Fruit fly (Drosophila melanogaster): ENCODE measurements around the gene lft.

Gene lft

DNA sequence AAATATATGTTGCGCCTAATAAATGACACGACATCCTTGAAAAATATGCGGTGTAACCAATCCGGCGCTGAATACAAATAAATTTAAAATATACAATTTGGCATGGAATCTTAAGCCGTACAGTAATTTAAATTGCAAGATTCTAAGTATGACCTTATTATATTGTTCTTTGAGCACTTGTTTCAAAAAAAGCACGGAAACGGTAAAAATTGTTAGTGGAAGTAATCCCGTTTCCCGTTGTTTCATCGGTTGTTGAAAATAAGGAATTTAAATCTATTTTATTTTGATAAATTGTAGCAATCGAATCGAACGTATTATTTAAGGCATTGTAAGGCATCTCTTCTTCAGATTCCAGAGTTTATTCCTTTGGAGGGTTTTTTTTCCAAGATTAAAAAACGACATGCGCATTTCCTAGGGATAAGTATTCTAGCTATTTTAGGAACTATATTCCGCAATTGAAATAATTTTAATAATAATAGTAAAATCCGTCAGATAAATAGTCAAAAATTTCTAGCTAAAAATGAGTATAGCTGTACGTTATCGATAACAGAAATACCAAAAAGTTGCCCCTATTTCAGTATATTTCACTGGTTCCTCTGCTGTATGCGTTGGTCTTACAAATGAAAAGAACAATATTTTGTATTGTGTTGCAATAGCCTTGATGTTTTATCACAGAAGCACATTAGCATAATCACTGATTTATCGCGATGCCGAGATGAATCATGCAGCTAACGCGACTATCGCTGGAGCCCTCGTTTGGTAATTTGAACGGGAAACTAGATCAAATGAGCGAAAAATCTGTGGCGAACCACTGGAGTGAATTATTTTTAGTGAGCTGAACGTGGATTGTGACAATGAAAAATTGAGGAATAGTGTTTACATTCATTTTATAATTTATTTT lies 30.9 kb upstream of the lft start, which contains the start of gene GATAd (continued):
- no peak for TF ChIP-seq CG17385 (GFP tag; optimal IDR thresholded peaks at IDR 0.05)
- no peak for TF ChIP-seq Hand (GFP tag; optimal IDR thresholded peaks at IDR 0.05)
- peak in 1 of 2 experiments; percentile 23 for TF ChIP-seq dpn (GFP tag; optimal IDR thresholded peaks at IDR 0.05)
- TF ChIP-seq CG18476 (GFP tag; optimal IDR thresholded peaks at IDR 0.05), result no peak
- TF ChIP-seq Xbp1 (GFP tag; optimal IDR thresholded peaks at IDR 0.05), result no peak
- TF ChIP-seq vnd (GFP tag; IDR thresholded peaks at IDR 0.05; ENCODE audit: partially characterized antibody), result no peak
- TF ChIP-seq Elba2 (GFP tag; optimal IDR thresholded peaks at IDR 0.05), result no peak
- no peak for TF ChIP-seq dysf (GFP tag; IDR thresholded peaks at IDR 0.05)
- TF ChIP-seq sens (GFP tag), result peak; percentile 67
- TF ChIP-seq CG15269 (tag; optimal IDR thresholded peaks at IDR 0.05), result peak; percentile 0
- no peak for TF ChIP-seq oc (tag; optimal IDR thresholded peaks at IDR 0.05)
- no peak for TF ChIP-seq Adf1 (GFP tag; IDR thresholded peaks at IDR 0.05)
- TF ChIP-seq CG17186 (GFP tag; optimal IDR thresholded peaks at IDR 0.05), result no peak
- TF ChIP-seq CG7357 (GFP tag; IDR thresholded peaks at IDR 0.05), result no peak
- no peak for TF ChIP-seq CG16813 (GFP tag; IDR thresholded peaks at IDR 0.05; ENCODE audit: partially characterized antibody)
- TF ChIP-seq wek (GFP tag; optimal IDR thresholded peaks at IDR 0.05), result peak; percentile 5
- peak; percentile 25 for TF ChIP-seq nmo (GFP tag; optimal IDR thresholded peaks at IDR 0.05)
- TF ChIP-seq dmrt11E (tag; optimal IDR thresholded peaks at IDR 0.05), result no peak
- no peak for TF ChIP-seq seq (GFP tag; IDR thresholded peaks at IDR 0.05)
- no peak for TF ChIP-seq CG30431 (GFP tag; optimal IDR thresholded peaks at IDR 0.05)
- TF ChIP-seq CG17612 (GFP tag; IDR thresholded peaks at IDR 0.05), result no peak
- peak; percentile 37 for TF ChIP-seq Scr (GFP tag; IDR thresholded peaks at IDR 0.05; ENCODE audit: partially characterized antibody)
- TF ChIP-seq lmd (GFP tag; IDR thresholded peaks at IDR 0.05), result no peak
- TF ChIP-seq tx (GFP tag; optimal IDR thresholded peaks at IDR 0.05), result no peak
- TF ChIP-seq CG3995 (GFP tag; optimal IDR thresholded peaks at IDR 0.05), result peak; percentile 79
- TF ChIP-seq sc (optimal IDR thresholded peaks at IDR 0.05), result no peak
- TF ChIP-seq sc (GFP tag; optimal IDR thresholded peaks at IDR 0.05), result no peak
- no peak for TF ChIP-seq crc (GFP tag; optimal IDR thresholded peaks at IDR 0.05)

DNA sequence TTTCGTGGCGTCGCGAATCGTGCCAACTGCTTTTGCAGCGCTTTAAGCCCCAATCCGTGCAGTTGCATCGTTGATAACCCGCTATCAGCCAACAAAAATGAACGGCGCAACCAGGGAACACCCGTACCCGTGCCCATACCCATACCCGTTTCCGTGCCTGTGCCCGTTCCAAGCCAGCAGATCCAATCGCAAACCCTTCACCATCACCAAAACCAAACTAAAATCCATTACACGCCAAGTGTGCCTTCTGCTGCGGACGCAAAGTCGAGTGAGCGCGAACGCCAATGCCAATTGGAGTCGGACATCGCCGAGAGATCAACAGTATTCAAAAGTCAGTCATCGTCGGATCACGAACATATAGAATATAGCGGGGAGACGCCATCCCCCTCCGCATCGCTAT lies 30.1 kb upstream of the lft start:
- TF ChIP-seq H15 (GFP tag; IDR thresholded peaks at IDR 0.05) (no peak), PHDP (tag; optimal IDR thresholded peaks at IDR 0.05) (no peak), sim (GFP tag; IDR thresholded peaks at IDR 0.05) (no peak), trem (tag; optimal IDR thresholded peaks at IDR 0.05) (no peak), Mes4 (GFP tag; optimal IDR thresholded peaks at IDR 0.05) (no peak), CG42726 (GFP tag; IDR thresholded peaks at IDR 0.05; ENCODE audit: partially characterized antibody) (no peak), Med (GFP tag) (peak; percentile 71), CG34376 (GFP tag; optimal IDR thresholded peaks at IDR 0.05) (no peak), exex (tag; optimal IDR thresholded peaks at IDR 0.05) (no peak), HLH4C (GFP tag; IDR thresholded peaks at IDR 0.05; ENCODE audit: partially characterized antibody) (no peak), z (GFP tag; IDR thresholded peaks at IDR 0.05) (no peak), NC2β (GFP tag; optimal IDR thresholded peaks at IDR 0.05) (no peak), CG17328 (GFP tag; IDR thresholded peaks at IDR 0.05) (0 out of 2 replicates have a peak, but pooled peaks have one; percentile 15), Rx (GFP tag; IDR thresholded peaks at IDR 0.05) (no peak), wdn (GFP tag; IDR thresholded peaks at IDR 0.05) (no peak), CG6813 (GFP tag; optimal IDR thresholded peaks at IDR 0.05) (no peak), CG15073 (GFP tag; optimal IDR thresholded peaks at IDR 0.05) (no peak), CG10565 (GFP tag; optimal IDR thresholded peaks at IDR 0.05) (no peak), CG10267 (tag; optimal IDR thresholded peaks at IDR 0.05) (no peak), btn (GFP tag; optimal IDR thresholded peaks at IDR 0.05) (no peak), Mad (GFP tag; optimal IDR thresholded peaks at IDR 0.05) (no peak), CHES-1-like (GFP tag; optimal IDR thresholded peaks at IDR 0.05) (no peak), jumu (GFP tag; optimal IDR thresholded peaks at IDR 0.05) (no peak), Elba2 (GFP tag; optimal IDR thresholded peaks at IDR 0.05) (peak; percentile 21), seq (GFP tag; IDR thresholded peaks at IDR 0.05) (no peak)

Measured in whole organism, embryonic.